Worm (Caenorhabditis elegans): ENCODE data around the gene cht-4.

DNA sequence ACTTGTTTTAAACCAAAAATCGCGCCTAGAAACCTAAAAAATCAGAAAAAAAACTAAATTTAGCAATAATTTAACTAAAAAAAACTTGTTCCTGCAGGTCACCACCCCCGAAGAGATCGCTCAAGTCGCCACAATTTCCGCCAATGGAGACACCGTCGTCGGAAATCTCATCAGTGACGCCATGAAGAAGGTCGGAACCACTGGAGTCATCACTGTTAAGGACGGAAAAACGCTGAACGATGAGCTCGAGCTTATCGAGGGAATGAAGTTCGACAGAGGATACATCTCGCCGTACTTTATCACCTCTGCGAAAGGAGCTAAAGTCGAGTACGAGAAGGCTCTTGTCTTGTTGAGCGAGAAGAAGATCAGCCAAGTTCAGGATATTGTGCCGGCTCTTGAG lies 36.0 kb downstream of the cht-4 start:
- no peak for TF ChIP-seq mdl-1 (tag; optimal IDR thresholded peaks at IDR 0.05)
- TF ChIP-seq ZK546.5 (tag; optimal IDR thresholded peaks at IDR 0.05): no peak
- TF ChIP-seq crh-2 (tag; optimal IDR thresholded peaks at IDR 0.05): no peak
- no peak for TF ChIP-seq peb-1 (tag; optimal IDR thresholded peaks at IDR 0.05)
- no peak for TF ChIP-seq R02D3.7 (tag; optimal IDR thresholded peaks at IDR 0.05)
- no peak for TF ChIP-seq egl-27 (tag; optimal IDR thresholded peaks at IDR 0.05)
- no peak for TF ChIP-seq nhr-77 (tag; optimal IDR thresholded peaks at IDR 0.05)
- no peak for TF ChIP-seq unc-62 (GFP tag; optimal IDR thresholded peaks at IDR 0.05)
- TF ChIP-seq skn-1 (tag; optimal IDR thresholded peaks at IDR 0.05): no peak
- TF ChIP-seq gmeb-1 (tag; optimal IDR thresholded peaks at IDR 0.05): no peak
- TF ChIP-seq lin-39 (tag; optimal IDR thresholded peaks at IDR 0.05): no peak
- TF ChIP-seq nhr-12 (tag; optimal IDR thresholded peaks at IDR 0.05): no peak
- no peak for TF ChIP-seq lsy-2 (tag; optimal IDR thresholded peaks at IDR 0.05)
- TF ChIP-seq snpc-4 (tag; optimal IDR thresholded peaks at IDR 0.05): no peak
